Fruit fly (Drosophila melanogaster): ENCODE measurements around the gene CG2202.
A peak's percentile ranks its signal among the peaks of the same experiment; 100 is the strongest.

CG2202 gene

DNA sequence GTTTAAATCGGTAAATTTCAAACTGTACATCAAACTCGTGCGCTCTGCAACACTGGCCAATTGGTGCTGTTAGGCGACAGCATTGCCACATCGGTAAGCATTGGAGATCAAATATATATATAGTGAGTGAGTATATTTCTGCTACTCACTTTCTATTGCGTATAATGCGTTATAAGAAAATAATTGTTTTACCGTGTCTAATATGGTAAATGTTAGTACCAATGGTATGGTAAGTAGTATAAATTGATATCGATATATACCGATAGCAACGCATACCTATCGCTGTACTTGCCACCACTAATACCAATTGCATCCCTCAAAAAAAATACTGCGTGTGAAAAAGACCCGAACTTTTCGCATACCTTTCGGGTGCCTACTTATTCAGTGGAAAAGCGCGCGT lies 8.8 kb downstream of the CG2202 start, which contains the start of the genes sofe and CG2186 (continued):
- TF ChIP-seq CG1647 (GFP tag; optimal IDR thresholded peaks at IDR 0.05) = peak; percentile 39
- no peak for TF ChIP-seq CG6175 (GFP tag; IDR thresholded peaks at IDR 0.05)
- peak in 1 of 2 experiments; percentile 93 for TF ChIP-seq insv (GFP tag; optimal IDR thresholded peaks at IDR 0.05)
- TF ChIP-seq CG7372 (GFP tag; IDR thresholded peaks at IDR 0.05) = 0 out of 2 replicates have a peak, but pooled peaks have one; percentile 14
- peak; percentile 64 for TF ChIP-seq NC2β (GFP tag; optimal IDR thresholded peaks at IDR 0.05)
- TF ChIP-seq unpg (GFP tag; optimal IDR thresholded peaks at IDR 0.05) = peak; percentile 53
- TF ChIP-seq CG14667 (GFP tag; IDR thresholded peaks at IDR 0.05) = no peak
- no peak for TF ChIP-seq CG7839 (tag; optimal IDR thresholded peaks at IDR 0.05)
- TF ChIP-seq CG4424 (GFP tag; optimal IDR thresholded peaks at IDR 0.05) = peak; percentile 47
- TF ChIP-seq sim (GFP tag; IDR thresholded peaks at IDR 0.05) = no peak
- peak; percentile 10 for TF ChIP-seq Mad (GFP tag; optimal IDR thresholded peaks at IDR 0.05)
- TF ChIP-seq tap (tag; optimal IDR thresholded peaks at IDR 0.05) = no peak
- peak; percentile 67 for TF ChIP-seq CG7786 (GFP tag; optimal IDR thresholded peaks at IDR 0.05)
- peak; percentile 86 for TF ChIP-seq CG1603 (tag; optimal IDR thresholded peaks at IDR 0.05)
- TF ChIP-seq Ets65A (GFP tag) = peak; percentile 53
- TF ChIP-seq CG2129 (GFP tag; IDR thresholded peaks at IDR 0.05; ENCODE audit: partially characterized antibody) = peak; percentile 84
- TF ChIP-seq pros (GFP tag; optimal IDR thresholded peaks at IDR 0.05) = no peak
- TF ChIP-seq CG4730 (GFP tag; IDR thresholded peaks at IDR 0.05) = no peak
- TF ChIP-seq dysf (GFP tag; IDR thresholded peaks at IDR 0.05) = no peak
- no peak for TF ChIP-seq CG17568 (GFP tag; optimal IDR thresholded peaks at IDR 0.05)
- no peak for TF ChIP-seq luna (GFP tag; optimal IDR thresholded peaks at IDR 0.05)
- TF ChIP-seq Scr (GFP tag; IDR thresholded peaks at IDR 0.05; ENCODE audit: partially characterized antibody) = peak; percentile 90
- TF ChIP-seq Nf-YB (GFP tag; optimal IDR thresholded peaks at IDR 0.05) = no peak
- TF ChIP-seq repo (GFP tag; optimal IDR thresholded peaks at IDR 0.05) = no peak
- TF ChIP-seq CG9876 (GFP tag; optimal IDR thresholded peaks at IDR 0.05) = no peak
- peak; percentile 36 for TF ChIP-seq CG13624 (GFP tag; optimal IDR thresholded peaks at IDR 0.05)
- no peak for TF ChIP-seq C15 (GFP tag; IDR thresholded peaks at IDR 0.05)
- peak; percentile 69 for TF ChIP-seq Dref (GFP tag; IDR thresholded peaks at IDR 0.05)
- TF ChIP-seq jumu (GFP tag; optimal IDR thresholded peaks at IDR 0.05) = peak; percentile 64
- no peak for TF ChIP-seq danr (GFP tag; IDR thresholded peaks at IDR 0.05)
- no peak for TF ChIP-seq CG12104 (GFP tag; optimal IDR thresholded peaks at IDR 0.05)
- TF ChIP-seq HLH4C (GFP tag; IDR thresholded peaks at IDR 0.05; ENCODE audit: partially characterized antibody) = peak; percentile 83
- TF ChIP-seq CG2875 (GFP tag; optimal IDR thresholded peaks at IDR 0.05) = no peak
- peak; percentile 82 for TF ChIP-seq CG14710 (tag; optimal IDR thresholded peaks at IDR 0.05)
- TF ChIP-seq CG30020 (tag; optimal IDR thresholded peaks at IDR 0.05) = peak; percentile 45
- TF ChIP-seq Blimp-1 (GFP tag; optimal IDR thresholded peaks at IDR 0.05) = no peak
- peak; percentile 20; the same call in 1 of the 2 replicates for TF ChIP-seq CG14014 (GFP tag; IDR thresholded peaks at IDR 0.05)
- no peak for TF ChIP-seq org-1 (GFP tag; optimal IDR thresholded peaks at IDR 0.05)
- no peak for TF ChIP-seq Ravus (GFP tag; IDR thresholded peaks at IDR 0.05)
- no peak for TF ChIP-seq ac (GFP tag; optimal IDR thresholded peaks at IDR 0.05)
- no peak for TF ChIP-seq CG1024 (GFP tag; IDR thresholded peaks at IDR 0.05)
- TF ChIP-seq ERR (GFP tag; optimal IDR thresholded peaks at IDR 0.05) = peak; percentile 28
- TF ChIP-seq Xrp1 (GFP tag; IDR thresholded peaks at IDR 0.05) = peak; percentile 54; the same call in 1 of the 2 replicates
- peak; percentile 54 for TF ChIP-seq sisA (GFP tag; IDR thresholded peaks at IDR 0.05)
- no peak for TF ChIP-seq Poxn (GFP tag; IDR thresholded peaks at IDR 0.05)
- peak; percentile 52 for TF ChIP-seq chn (GFP tag; optimal IDR thresholded peaks at IDR 0.05)
- no peak for TF ChIP-seq fd64A (GFP tag; optimal IDR thresholded peaks at IDR 0.05)
- no peak for TF ChIP-seq fd102C (GFP tag; optimal IDR thresholded peaks at IDR 0.05)
- TF ChIP-seq CG4707 (GFP tag; optimal IDR thresholded peaks at IDR 0.05) = no peak
- no peak for TF ChIP-seq abd-A (tag; optimal IDR thresholded peaks at IDR 0.05)
- no peak for TF ChIP-seq CG11093 (GFP tag; IDR thresholded peaks at IDR 0.05)
- peak; percentile 44 for TF ChIP-seq CG8944 (GFP tag; optimal IDR thresholded peaks at IDR 0.05)
